Worm (Caenorhabditis elegans) whole organism, midembryonic: ENCODE data around the gene mlc-5.

Experiments
- T22C8.4 ChIP-seq: fragments of 200-800 bp; sonication (Bioruptor generic); IDR thresholded peaks from 2 replicates; pipeline ENCODE4 v1.3.6; 2022; ENCODE audit warnings: missing genetic modification characterization, missing compliant biosample characterization
- cog-1 ChIP-seq: sonication (generic microtip); optimal IDR thresholded peaks from 2 replicates; lab custom pipeline; 2016; ENCODE audit warnings: missing genetic modification characterization, missing compliant biosample characterization
- flt-1 ChIP-seq: fragments of 200-800 bp; sonication (Bioruptor generic); IDR thresholded peaks from 2 replicates; pipeline ENCODE4 v1.3.6; 2022; ENCODE audit warnings: missing genetic modification characterization, missing compliant biosample characterization
- klf-2 ChIP-seq: fragments of 200-800 bp; sonication (Bioruptor generic); conservative IDR thresholded peaks from 2 replicates; pipeline ENCODE4 v1.3.6; 2022; ENCODE audit warnings: missing genetic modification reagents, missing genetic modification characterization, missing compliant biosample characterization
- ref-1 ChIP-seq: fragments of 200-800 bp; sonication (Bioruptor generic); conservative IDR thresholded peaks from 2 replicates; pipeline ENCODE4 v1.3.6; 2022; ENCODE audit warnings: missing genetic modification reagents, missing genetic modification characterization, missing compliant biosample characterization
- tab-1 ChIP-seq: fragments of 200-800 bp; sonication (Bioruptor generic); IDR thresholded peaks from 2 replicates; pipeline ENCODE4 v1.3.6; 2022; ENCODE audit warnings: missing genetic modification characterization, missing compliant biosample characterization
- ztf-29 ChIP-seq: fragments of 200-800 bp; sonication (Bioruptor generic); IDR thresholded peaks from 2 replicates; pipeline ENCODE4 v1.3.6; 2022; ENCODE audit warnings: missing genetic modification reagents, missing genetic modification characterization, missing compliant biosample characterization

DNA sequence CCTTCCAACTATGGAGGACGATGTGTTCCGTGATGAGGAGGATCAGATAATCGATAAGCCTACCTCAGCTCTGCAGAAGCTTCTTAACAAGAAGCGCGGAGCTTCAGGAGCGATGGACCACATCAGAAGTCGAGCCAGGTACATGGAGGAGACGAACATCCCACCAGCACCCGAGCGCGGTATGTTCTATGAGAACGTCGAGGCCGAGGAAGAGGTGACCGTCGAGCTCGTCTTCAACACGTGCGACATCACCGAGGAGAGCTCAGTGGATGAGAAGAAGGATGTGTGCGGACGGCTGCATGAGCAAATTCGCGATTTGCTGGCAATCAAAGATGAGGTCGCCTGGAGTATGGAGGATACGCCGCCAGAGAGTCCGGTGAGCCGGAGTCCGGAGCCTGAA is 28.9 kb downstream of the mlc-5 start:
- TF ChIP-seq klf-2, result no peak
- no peak for TF ChIP-seq ref-1 (GFP tag; lab: Robert Waterston, UW)
- TF ChIP-seq cog-1 (tag; lab: Kevin White, UChicago), result no peak
- TF ChIP-seq T22C8.4 (GFP tag; lab: Robert Waterston, UW), result no peak
- TF ChIP-seq flt-1 (GFP tag; lab: Robert Waterston, UW), result no peak
- no peak for TF ChIP-seq ztf-29 (GFP tag; lab: Robert Waterston, UW)
- TF ChIP-seq tab-1, result no peak
